Worm (Caenorhabditis elegans) whole organism, late embryonic: ENCODE results near the gene F49E8.8.

ENCODE experiments used
- ama-1 ChIP-seq: fragments of 150-350 bp; optimal IDR thresholded peaks from 2 replicates; lab custom pipeline; 2014
- ceh-2 ChIP-seq: sonication (generic microtip); optimal IDR thresholded peaks from 2 replicates; lab custom pipeline; 2016; ENCODE audit warnings: missing genotype, missing genetic modification characterization, missing compliant biosample characterization
- dmd-4 ChIP-seq: sonication (generic microtip); optimal IDR thresholded peaks from 2 replicates; lab custom pipeline; 2016; ENCODE audit warnings: borderline replicate concordance, missing genetic modification characterization, missing compliant biosample characterization
- ets-4 ChIP-seq: sonication (generic microtip); optimal IDR thresholded peaks from 2 replicates; lab custom pipeline; 2016; ENCODE audit warnings: missing genetic modification characterization, missing compliant biosample characterization
- fkh-10 ChIP-seq: fragments of 150-350 bp; optimal IDR thresholded peaks from 2 replicates; lab custom pipeline; 2014; ENCODE audit warnings: missing biosample characterization, missing genetic modification reagents, missing genetic modification characterization
- fkh-6 ChIP-seq: sonication (generic microtip); optimal IDR thresholded peaks from 2 replicates; lab custom pipeline; 2016; ENCODE audit warnings: missing genetic modification characterization, missing compliant biosample characterization
- nhr-11 ChIP-seq: fragments of 150-350 bp; optimal IDR thresholded peaks from 2 replicates; lab custom pipeline; 2014; ENCODE audit warnings: missing biosample characterization, missing genetic modification characterization
- odd-2 ChIP-seq: sonication (generic microtip); optimal IDR thresholded peaks from 2 replicates; lab custom pipeline; 2017; ENCODE audit warnings: antibody characterized with exemption, mild to moderate bottlenecking, missing genetic modification characterization, missing compliant biosample characterization
- pat-9 ChIP-seq: fragments of 200-800 bp; sonication (Bioruptor generic); optimal IDR thresholded peaks from 2 replicates; lab custom pipeline; 2018; ENCODE audit warnings: mild to moderate bottlenecking, missing genetic modification characterization, moderate library complexity, missing compliant biosample characterization
- pqm-1 ChIP-seq: sonication (generic microtip); optimal IDR thresholded peaks from 2 replicates; lab custom pipeline; 2016; ENCODE audit warnings: missing genetic modification characterization, missing compliant biosample characterization
- tbx-2 ChIP-seq: sonication (generic microtip); optimal IDR thresholded peaks from 2 replicates; lab custom pipeline; 2016; ENCODE audit warnings: missing genetic modification characterization, missing compliant biosample characterization
- tbx-7 ChIP-seq: sonication (generic microtip); optimal IDR thresholded peaks from 2 replicates; lab custom pipeline; 2016; ENCODE audit warnings: missing genotype, missing genetic modification characterization, missing compliant biosample characterization
- unc-86 ChIP-seq: sonication (generic microtip); optimal IDR thresholded peaks from 2 replicates; lab custom pipeline; 2016; ENCODE audit warnings: missing genetic modification characterization, missing compliant biosample characterization
- ztf-16 ChIP-seq: sonication (generic microtip); optimal IDR thresholded peaks from 2 replicates; lab custom pipeline; 2017; ENCODE audit warnings: missing genetic modification characterization, missing compliant biosample characterization

ce11 chrIV:7507841-7508509, 48.5 kb upstream of the F49E8.8 start, which contains the start of the genes vdac-1 and R05G6.5:
- TF ChIP-seq unc-86 (tag; lab: Kevin White, UChicago) (no peak), tbx-2 (tag; lab: Kevin White, UChicago) (no peak), pqm-1 (no peak), fkh-6 (no peak), pat-9 (tag; lab: Kevin White, UChicago) (no peak), fkh-10 (GFP tag; lab: Kevin White, UChicago) (no peak), ama-1 (lab: Kevin White, UChicago) (no peak), nhr-11 (tag; lab: Kevin White, UChicago) (no peak), ceh-2 (no peak), odd-2 (tag; lab: Kevin White, UChicago) (no peak), tbx-7 (tag; lab: Kevin White, UChicago) (no peak), dmd-4 (tag; lab: Kevin White, UChicago) (no peak), ets-4 (tag; lab: Kevin White, UChicago) (no peak), ztf-16 (no peak)
